Fruit fly (Drosophila melanogaster): ENCODE measurements around the gene CG14451.

- TF ChIP-seq Dfd (GFP tag; optimal IDR thresholded peaks at IDR 0.05) (no peak), sage (GFP tag; optimal IDR thresholded peaks at IDR 0.05) (no peak)
These were observed 8.3 kb downstream of the CG14451 start for dm6 chr3L:22713605-22714004.

All from whole organism, wandering third instar larva.